Worm (Caenorhabditis elegans) whole organism, young adult: ENCODE data around the gene T24B8.7.

Experiments used
- B0261.1 ChIP-seq: sonication (generic microtip); optimal IDR thresholded peaks from 2 replicates; lab custom pipeline; 2016; ENCODE audit warnings: mild to moderate bottlenecking, missing genetic modification characterization, moderate library complexity, missing compliant biosample characterization
- F10E7.11 ChIP-seq: sonication (generic microtip); optimal IDR thresholded peaks from 2 replicates; lab custom pipeline; 2017; ENCODE audit warnings: mild to moderate bottlenecking, missing genetic modification characterization, moderate library complexity, missing compliant biosample characterization
- F23B12.7 ChIP-seq: sonication (generic microtip); optimal IDR thresholded peaks from 2 replicates; lab custom pipeline; 2017; ENCODE audit warnings: missing genetic modification characterization, mild to moderate bottlenecking, missing compliant biosample characterization, antibody characterized with exemption, moderate library complexity; ENCODE audit not compliant: insufficient read depth
- F37B4.10 ChIP-seq: fragments of 200-800 bp; sonication (Bioruptor generic); IDR thresholded peaks from 2 replicates; pipeline ENCODE4 v1.3.6; 2022; ENCODE audit warnings: missing genetic modification characterization, missing compliant biosample characterization
- F39B2.1 ChIP-seq: fragments of 200-800 bp; sonication (Bioruptor generic); IDR thresholded peaks from 2 replicates; pipeline ENCODE4 v1.3.6; 2022; ENCODE audit warnings: missing genetic modification reagents, missing genetic modification characterization, missing compliant biosample characterization
- F57A8.1 ChIP-seq: fragments of 200-800 bp; sonication (Bioruptor generic); optimal IDR thresholded peaks from 2 replicates; lab custom pipeline; 2018; ENCODE audit warnings: mild to moderate bottlenecking, missing genetic modification characterization, moderate library complexity, missing compliant biosample characterization
- K12H6.12 ChIP-seq: fragments of 200-800 bp; sonication (Bioruptor generic); optimal IDR thresholded peaks from 2 replicates; lab custom pipeline; 2018; ENCODE audit warnings: mild to moderate bottlenecking, missing genetic modification characterization, missing compliant biosample characterization
- T26A5.8 ChIP-seq: sonication (generic microtip); optimal IDR thresholded peaks from 2 replicates; lab custom pipeline; 2016; ENCODE audit warnings: missing genetic modification characterization, missing compliant biosample characterization
- Y53G8AR.9 ChIP-seq: fragments of 200-800 bp; sonication (Bioruptor generic); conservative IDR thresholded peaks from 2 replicates; pipeline ENCODE4 v1.3.6; 2022; ENCODE audit warnings: missing genetic modification reagents, missing genetic modification characterization, missing compliant biosample characterization
- Y67H2A.10 ChIP-seq: fragments of 200-800 bp; sonication (Bioruptor generic); conservative IDR thresholded peaks from 2 replicates; pipeline ENCODE4 v1.3.6; 2022; ENCODE audit warnings: missing genetic modification reagents, missing genetic modification characterization, missing compliant biosample characterization
- akir-1 ChIP-seq: fragments of 200-800 bp; sonication (Bioruptor generic); optimal IDR thresholded peaks from 2 replicates; lab custom pipeline; 2018; ENCODE audit warnings: mild to moderate bottlenecking, missing genetic modification characterization, moderate library complexity, missing compliant biosample characterization
- ama-1 ChIP-seq, 3 experiments: fragments of 150-350 bp in 1 of 3; sonication (generic microtip) in 2 of 3; optimal IDR thresholded peaks; 2 replicates each; lab custom pipeline; 2014 to 2018; ENCODE audit warnings: missing biosample characterization in 2 of 3, missing genetic modification characterization in 2 of 3, missing genetic modification reagents in 2 of 3
- aptf-2 ChIP-seq: fragments of 200-800 bp; sonication (Bioruptor generic); conservative IDR thresholded peaks from 2 replicates; pipeline ENCODE4 v1.3.6; 2022; ENCODE audit warnings: missing genetic modification reagents, missing genetic modification characterization, missing compliant biosample characterization
- athp-1 ChIP-seq: sonication (generic microtip); optimal IDR thresholded peaks from 2 replicates; lab custom pipeline; 2017; ENCODE audit warnings: mild to moderate bottlenecking, missing genetic modification characterization, missing compliant biosample characterization
- bed-2 ChIP-seq: fragments of 200-800 bp; sonication (Bioruptor generic); IDR thresholded peaks from 2 replicates; pipeline ENCODE4 v1.3.6; 2022; ENCODE audit warnings: missing genetic modification reagents, missing genetic modification characterization, missing compliant biosample characterization
- ceh-100 ChIP-seq: fragments of 200-800 bp; sonication (Bioruptor generic); IDR thresholded peaks from 2 replicates; pipeline ENCODE4 v1.3.6; 2022; ENCODE audit warnings: missing genetic modification reagents, missing genetic modification characterization, missing compliant biosample characterization
- ceh-40 ChIP-seq: fragments of 200-800 bp; sonication (Bioruptor generic); IDR thresholded peaks from 2 replicates; pipeline ENCODE4 v1.3.6; 2022; ENCODE audit warnings: missing genetic modification characterization, missing compliant biosample characterization
- ceh-58 ChIP-seq: fragments of 200-800 bp; sonication (Bioruptor generic); IDR thresholded peaks from 2 replicates; pipeline ENCODE4 v1.3.6; 2022; ENCODE audit warnings: missing genetic modification characterization, missing compliant biosample characterization
- ceh-79 ChIP-seq: sonication (generic microtip); optimal IDR thresholded peaks from 2 replicates; lab custom pipeline; 2017; ENCODE audit warnings: mild to moderate bottlenecking, missing genetic modification characterization, missing compliant biosample characterization
- dox-1 ChIP-seq: fragments of 200-800 bp; sonication (Bioruptor generic); IDR thresholded peaks from 2 replicates; pipeline ENCODE4 v1.3.6; 2022; ENCODE audit warnings: missing genetic modification reagents, missing genetic modification characterization, missing compliant biosample characterization
- egl-44 ChIP-seq: fragments of 200-800 bp; sonication (Bioruptor generic); IDR thresholded peaks from 2 replicates; pipeline ENCODE4 v1.3.6; 2022; ENCODE audit warnings: missing genetic modification reagents, missing genetic modification characterization, missing compliant biosample characterization
- gei-17 ChIP-seq: fragments of 200-800 bp; sonication (Bioruptor generic); optimal IDR thresholded peaks from 2 replicates; lab custom pipeline; 2018; ENCODE audit warnings: mild to moderate bottlenecking, missing genetic modification characterization, missing compliant biosample characterization
- him-1 ChIP-seq: sonication (generic microtip); optimal IDR thresholded peaks from 2 replicates; lab custom pipeline; 2016; ENCODE audit warnings: missing genotype, missing genetic modification reagents, missing genetic modification characterization, missing compliant biosample characterization
- hmg-20 ChIP-seq: fragments of 200-800 bp; sonication (Bioruptor generic); IDR thresholded peaks from 2 replicates; pipeline ENCODE4 v1.3.6; 2022; ENCODE audit warnings: missing genetic modification reagents, missing genetic modification characterization, missing compliant biosample characterization
- lag-1 ChIP-seq: fragments of 200-800 bp; sonication (Bioruptor generic); IDR thresholded peaks from 2 replicates; pipeline ENCODE4 v1.3.6; 2022; ENCODE audit warnings: missing genetic modification reagents, missing genetic modification characterization, missing compliant biosample characterization
- lin-26 ChIP-seq: fragments of 200-800 bp; sonication (Bioruptor generic); IDR thresholded peaks from 2 replicates; pipeline ENCODE4 v1.3.6; 2022; ENCODE audit warnings: missing genetic modification reagents, missing genetic modification characterization, missing compliant biosample characterization
- lin-35 ChIP-seq, 3 experiments: fragments of 150-350 bp in 2 of 3; sonication (generic microtip) in 1 of 3; optimal IDR thresholded peaks; 2 replicates each; lab custom pipeline; 2014 to 2018; ENCODE audit warnings: missing biosample characterization in 3 of 3, missing genetic modification characterization in 3 of 3, missing genetic modification reagents in 3 of 3
- lir-1 ChIP-seq: fragments of 200-800 bp; sonication (Bioruptor generic); conservative IDR thresholded peaks from 2 replicates; pipeline ENCODE4 v1.3.6; 2022; ENCODE audit warnings: missing genetic modification reagents, missing genetic modification characterization, missing compliant biosample characterization
- madf-6 ChIP-seq: fragments of 200-800 bp; sonication (Bioruptor generic); IDR thresholded peaks from 2 replicates; pipeline ENCODE4 v1.3.6; 2022; ENCODE audit warnings: missing genetic modification reagents, missing genetic modification characterization, missing compliant biosample characterization
- mel-28 ChIP-seq: sonication (generic microtip); optimal IDR thresholded peaks from 2 replicates; lab custom pipeline; 2016; ENCODE audit warnings: borderline replicate concordance, mild to moderate bottlenecking, missing genetic modification characterization, missing compliant biosample characterization
- nfya-2 ChIP-seq: fragments of 200-800 bp; sonication (Bioruptor generic); IDR thresholded peaks from 2 replicates; pipeline ENCODE4 v1.3.6; 2022; ENCODE audit warnings: missing genetic modification reagents, missing genetic modification characterization, missing compliant biosample characterization
- nhr-179 ChIP-seq: sonication (generic microtip); optimal IDR thresholded peaks from 2 replicates; lab custom pipeline; 2016; ENCODE audit warnings: mild to moderate bottlenecking, missing genetic modification characterization, missing compliant biosample characterization
- nhr-27 ChIP-seq: fragments of 200-800 bp; sonication (Bioruptor generic); optimal IDR thresholded peaks from 2 replicates; lab custom pipeline; 2018; ENCODE audit warnings: mild to moderate bottlenecking, missing genetic modification characterization, moderate library complexity, missing compliant biosample characterization
- snpc-1.1 ChIP-seq: sonication (generic microtip); optimal IDR thresholded peaks from 2 replicates; lab custom pipeline; 2017; ENCODE audit warnings: missing genetic modification characterization, mild to moderate bottlenecking, missing compliant biosample characterization, antibody characterized with exemption, moderate library complexity, missing genotype, missing genetic modification reagents; ENCODE audit not compliant: insufficient read depth
- snpc-1.3 ChIP-seq: sonication (generic microtip); optimal IDR thresholded peaks from 2 replicates; lab custom pipeline; 2017; ENCODE audit warnings: missing genetic modification characterization, mild to moderate bottlenecking, missing compliant biosample characterization, antibody characterized with exemption, moderate library complexity, missing genotype, missing genetic modification reagents; ENCODE audit not compliant: insufficient read depth
- snpc-4 ChIP-seq, 5 experiments: fragments of 150-350 bp in 1 of 5; sonication (generic microtip) in 4 of 5; optimal IDR thresholded peaks; 2 replicates each; lab custom pipeline; 2014 to 2018; ENCODE audit warnings: missing genetic modification characterization in 5 of 5, missing biosample characterization in 3 of 5, antibody characterized with exemption in 2 of 5, mild to moderate bottlenecking in 2 of 5, missing compliant biosample characterization in 2 of 5, missing genotype in 2 of 5, moderate library complexity in 2 of 5, missing genetic modification reagents in 1 of 5
- sptf-2 ChIP-seq: fragments of 200-800 bp; sonication (Bioruptor generic); optimal IDR thresholded peaks from 2 replicates; lab custom pipeline; 2018; ENCODE audit warnings: mild to moderate bottlenecking, missing genetic modification characterization, missing compliant biosample characterization
- unc-62 ChIP-seq: fragments of 150-350 bp; optimal IDR thresholded peaks from 2 replicates; lab custom pipeline; 2014; ENCODE audit warnings: missing biosample characterization, missing genetic modification reagents, missing genetic modification characterization
- xnd-1 ChIP-seq: sonication (generic microtip); optimal IDR thresholded peaks from 2 replicates; lab custom pipeline; 2016; ENCODE audit warnings: missing genotype, missing genetic modification reagents, missing genetic modification characterization, missing compliant biosample characterization
- zim-3 ChIP-seq: sonication (generic microtip); optimal IDR thresholded peaks from 2 replicates; lab custom pipeline; 2017; ENCODE audit warnings: mild to moderate bottlenecking, missing genetic modification characterization, moderate library complexity, missing compliant biosample characterization
- ztf-22 ChIP-seq: fragments of 200-800 bp; sonication (Bioruptor generic); optimal IDR thresholded peaks from 2 replicates; lab custom pipeline; 2018; ENCODE audit warnings: mild to moderate bottlenecking, missing genetic modification characterization, moderate library complexity, missing compliant biosample characterization
- ztf-25 ChIP-seq: fragments of 200-800 bp; sonication (Bioruptor generic); IDR thresholded peaks from 2 replicates; pipeline ENCODE4 v1.3.6; 2022; ENCODE audit warnings: missing genetic modification reagents, missing genetic modification characterization, missing compliant biosample characterization
- ztf-26 ChIP-seq: sonication (generic microtip); optimal IDR thresholded peaks from 2 replicates; lab custom pipeline; 2017; ENCODE audit warnings: missing genetic modification characterization, missing compliant biosample characterization

T24B8.7 gene

ce11 chrII:9060332-9060840 is 6.9 kb upstream of the T24B8.7 start (continued):
- TF ChIP-seq lir-1 (peak; percentile 96), ceh-100 (GFP tag; lab: Robert Waterston, UW) (0 out of 2 replicates have a peak, but pooled peaks have one; percentile 12), F37B4.10 (no peak), F57A8.1 (GFP tag; lab: Kevin White, UChicago) (peak; percentile 14), B0261.1 (tag; lab: Kevin White, UChicago) (no peak), gei-17 (GFP tag; lab: Kevin White, UChicago) (peak; percentile 34), athp-1 (peak; percentile 9), snpc-1.3 (no peak), aptf-2 (GFP tag; lab: Robert Waterston, UW) (no peak), xnd-1 (tag; lab: Kevin White, UChicago) (no peak)
- TF ChIP-seq, all 124 proteins: peak for 57

- TF ChIP-seq snpc-1.1 (tag; lab: Kevin White, UChicago) (no peak), dox-1 (GFP tag; lab: Robert Waterston, UW) (no peak), ceh-79 (tag; lab: Kevin White, UChicago) (no peak), sptf-2 (GFP tag; lab: Kevin White, UChicago) (no peak), Y67H2A.10 (no peak), ztf-22 (no peak)
Measured at ce11 chrII:9059010-9059409, 5.5 kb upstream of the T24B8.7 start.

DNA sequence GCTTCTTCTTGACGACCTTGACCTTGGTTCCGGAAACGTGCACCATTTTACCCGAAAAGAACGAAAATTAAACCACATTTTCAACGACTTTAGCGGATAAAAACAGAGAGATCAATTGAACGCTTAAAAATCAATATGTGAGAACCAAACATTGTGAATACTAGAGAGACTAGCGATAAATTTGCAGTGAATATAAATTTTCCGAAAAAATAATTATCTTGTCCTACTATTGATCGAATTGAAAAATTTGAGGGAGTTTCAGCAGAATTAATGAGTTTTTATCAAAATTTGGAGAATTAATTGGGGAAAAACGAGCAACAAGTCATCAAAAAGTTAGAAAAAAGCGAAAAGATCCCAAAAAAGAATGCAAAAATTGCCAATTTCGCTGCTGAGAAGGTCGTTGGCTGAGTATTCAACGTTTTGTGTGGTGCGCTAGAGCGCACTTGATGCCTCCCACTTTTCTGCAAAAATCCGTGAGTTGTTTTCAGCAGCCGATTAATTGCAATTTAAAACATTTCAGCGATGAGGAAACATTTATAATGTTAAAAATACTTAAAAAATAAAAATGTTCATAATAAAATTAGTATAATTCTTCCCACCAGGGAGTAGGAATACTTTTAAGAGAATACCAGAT is 3.7 kb upstream of the T24B8.7 start, which contains the start of gene rpl-32:
TSS of gene rpl-32 (minus strand) at position 51 of the 634 bp plus-strand sequence.
- TF ChIP-seq F23B12.7 = peak; percentile 66
- no peak for TF ChIP-seq mel-28 (tag; lab: Kevin White, UChicago)
- TF ChIP-seq bed-2 (GFP tag; lab: Robert Waterston, UW) = no peak
- TF ChIP-seq ceh-40 = no peak
- no peak for TF ChIP-seq F39B2.1 (GFP tag; lab: Robert Waterston, UW)
- TF ChIP-seq akir-1 (GFP tag; lab: Kevin White, UChicago) = no peak
- no peak for TF ChIP-seq hmg-20 (GFP tag; lab: Robert Waterston, UW)
- peak; percentile 63; the same call in 1 of the 2 replicates for TF ChIP-seq madf-6 (GFP tag; lab: Robert Waterston, UW)
- no peak for TF ChIP-seq nfya-2 (GFP tag; lab: Robert Waterston, UW)
- TF ChIP-seq him-1 = no peak
- no peak for TF ChIP-seq nhr-27
- peak in 1 of 3 experiments; percentile 55 for TF ChIP-seq lin-35 (GFP tag; optimal IDR thresholded peaks at IDR 0.05; lab: Kevin White, UChicago)
- no peak for TF ChIP-seq ztf-26 (tag; lab: Kevin White, UChicago)
- no peak for TF ChIP-seq ama-1 (optimal IDR thresholded peaks at IDR 0.05; lab: Kevin White, UChicago)
- TF ChIP-seq ama-1 (GFP tag; optimal IDR thresholded peaks at IDR 0.05; lab: Kevin White, UChicago) = no peak
- TF ChIP-seq T26A5.8 = no peak
- no peak for TF ChIP-seq lag-1 (GFP tag; lab: Robert Waterston, UW)
- no peak for TF ChIP-seq ztf-25 (GFP tag; lab: Robert Waterston, UW)
- no peak for TF ChIP-seq F10E7.11 (tag; lab: Kevin White, UChicago)
- TF ChIP-seq egl-44 = no peak
- TF ChIP-seq K12H6.12 (tag; lab: Kevin White, UChicago) = peak; percentile 19
- no peak for TF ChIP-seq zim-3 (tag; lab: Kevin White, UChicago)
- no peak for TF ChIP-seq Y53G8AR.9
- no peak for TF ChIP-seq nhr-179 (tag; lab: Kevin White, UChicago)
- no peak for TF ChIP-seq snpc-4 (GFP tag; optimal IDR thresholded peaks at IDR 0.05; lab: Kevin White, UChicago)
- peak; percentile 8 to 26 (median 20) for TF ChIP-seq snpc-4 (tag; optimal IDR thresholded peaks at IDR 0.05; lab: Kevin White, UChicago)
- TF ChIP-seq unc-62 (GFP tag; lab: Kevin White, UChicago) = no peak
- TF ChIP-seq lin-26 (GFP tag; lab: Robert Waterston, UW) = no peak
- no peak for TF ChIP-seq ceh-58
- TF ChIP-seq dox-1 (GFP tag; lab: Robert Waterston, UW) = peak; percentile 83
- TF ChIP-seq F57A8.1 (GFP tag; lab: Kevin White, UChicago) = no peak
- TF ChIP-seq aptf-2 (GFP tag; lab: Robert Waterston, UW) = no peak
- TF ChIP-seq sptf-2 (GFP tag; lab: Kevin White, UChicago) = no peak
